Worm (Caenorhabditis elegans): Measurements from ENCODE around the gene srh-264.

DNA sequence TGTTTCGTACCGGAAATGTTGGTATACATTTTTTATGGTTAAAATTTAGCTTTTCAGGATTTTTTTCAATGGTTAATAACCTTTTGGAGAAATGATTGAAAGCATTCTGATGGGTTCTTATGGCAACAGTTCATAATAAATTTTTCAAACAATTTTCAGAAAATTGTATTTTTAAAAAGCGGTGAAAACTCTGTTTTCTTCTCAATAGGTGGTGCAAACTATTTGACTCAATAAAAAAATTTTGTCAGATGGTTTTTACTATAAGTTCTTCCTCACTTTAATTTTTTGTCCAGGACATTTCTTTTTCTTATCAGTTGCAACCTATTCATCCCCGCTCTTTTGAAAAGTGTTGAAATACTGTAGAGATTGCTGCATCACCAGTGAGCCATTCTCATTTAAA is 34.9 kb downstream of the srh-264 start, which contains the start of gene T26H5.14:
- TF ChIP-seq W03F9.2 (tag; optimal IDR thresholded peaks at IDR 0.05) (no peak), dao-5 (tag; optimal IDR thresholded peaks at IDR 0.05) (no peak), him-1 (tag; optimal IDR thresholded peaks at IDR 0.05) (no peak)
